Fruit fly (Drosophila melanogaster) whole organism, embryonic: ENCODE measurements around the gene Syx5.

Experiments
- CG17186 ChIP-seq: fragments of 200-800 bp; sonication (Bioruptor generic); optimal IDR thresholded peaks from 3 replicates; lab custom pipeline; 2017; ENCODE audit warnings: missing biosample characterization, missing genetic modification reagents, missing genetic modification characterization
- CG4854 ChIP-seq: fragments of 200-800 bp; sonication (Bioruptor generic); optimal IDR thresholded peaks from 2 replicates; lab custom pipeline; 2016; ENCODE audit warnings: missing biosample characterization, missing genetic modification characterization, inconsistent platforms
- HmgD ChIP-seq: fragments of 200-800 bp; sonication (Bioruptor generic); optimal IDR thresholded peaks from 3 replicates; lab custom pipeline; 2016; ENCODE audit warnings: missing biosample characterization, missing genetic modification characterization
- nom ChIP-seq: fragments of 200-800 bp; sonication (Bioruptor generic); optimal IDR thresholded peaks from 2 replicates; lab custom pipeline; 2017; ENCODE audit warnings: missing biosample characterization, missing genetic modification characterization, mild to moderate bottlenecking, moderate library complexity, missing genetic modification reagents

dm6 chr2L:16292975-16293501 is 14.1 kb upstream of the Syx5 start, which contains the start of gene CG13258:
- TF ChIP-seq nom (GFP tag; lab: Kevin White, UChicago) (no peak), CG17186 (no peak), CG4854 (GFP tag; lab: Kevin White, UChicago) (no peak), HmgD (GFP tag; lab: Kevin White, UChicago) (no peak)
